Worm (Caenorhabditis elegans): ENCODE results near the gene K10B2.4.

Gene K10B2.4

DNA sequence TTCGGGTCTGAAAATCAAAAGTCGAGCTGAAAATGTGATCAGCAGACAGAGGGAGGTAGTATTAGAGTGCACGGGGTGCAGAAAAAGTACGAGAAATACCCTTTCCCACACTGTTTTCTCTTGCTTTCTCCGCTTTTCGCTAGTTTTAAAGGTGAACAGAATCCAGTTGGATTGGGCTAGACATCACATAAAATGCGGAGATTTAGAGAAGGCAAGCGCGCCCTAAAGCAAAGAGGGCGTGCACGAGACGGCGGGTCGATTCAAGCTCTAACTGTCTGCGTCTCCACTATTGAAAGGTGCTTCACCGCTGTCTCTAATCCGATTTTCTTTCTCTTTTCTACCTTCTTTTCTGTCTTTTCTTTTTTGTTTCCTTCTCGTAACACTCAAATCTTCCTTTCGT, 9.4 kb upstream of the K10B2.4 start:
- TF ChIP-seq mls-2 (tag; optimal IDR thresholded peaks at IDR 0.05) (no peak), tbx-8 (GFP tag; optimal IDR thresholded peaks at IDR 0.05) (no peak), lin-13 (tag; optimal IDR thresholded peaks at IDR 0.05) (peak; percentile 15), nhr-28 (tag; optimal IDR thresholded peaks at IDR 0.05) (no peak), bed-3 (GFP tag; optimal IDR thresholded peaks at IDR 0.05) (no peak), mep-1 (tag; optimal IDR thresholded peaks at IDR 0.05) (peak; percentile 75), unc-39 (tag; optimal IDR thresholded peaks at IDR 0.05) (no peak), nhr-12 (tag; optimal IDR thresholded peaks at IDR 0.05) (no peak), lin-32 (GFP tag; optimal IDR thresholded peaks at IDR 0.05) (no peak), nhr-2 (tag; optimal IDR thresholded peaks at IDR 0.05) (peak; percentile 31), hlh-1 (tag; optimal IDR thresholded peaks at IDR 0.05) (peak; percentile 60), elt-1 (tag; optimal IDR thresholded peaks at IDR 0.05; ENCODE audit: borderline replicate concordance, insufficient read depth) (no peak), unc-120 (tag; optimal IDR thresholded peaks at IDR 0.05; ENCODE audit: poor library complexity, severe bottlenecking) (peak; percentile 36), mab-5 (tag; optimal IDR thresholded peaks at IDR 0.05) (no peak), flh-1 (GFP tag; optimal IDR thresholded peaks at IDR 0.05) (no peak), snpc-4 (tag; optimal IDR thresholded peaks at IDR 0.05) (no peak), ceh-83 (GFP tag; optimal IDR thresholded peaks at IDR 0.05) (no peak), ztf-11 (tag; optimal IDR thresholded peaks at IDR 0.05) (no peak), cnd-1 (tag; optimal IDR thresholded peaks at IDR 0.05) (no peak), nhr-237 (tag; optimal IDR thresholded peaks at IDR 0.05) (peak; percentile 62), elt-3 (tag; optimal IDR thresholded peaks at IDR 0.05) (no peak), sem-2 (GFP tag; optimal IDR thresholded peaks at IDR 0.05) (no peak), sptf-1 (tag; optimal IDR thresholded peaks at IDR 0.05) (peak; percentile 50), zip-8 (tag; optimal IDR thresholded peaks at IDR 0.05) (no peak), nhr-76 (tag; optimal IDR thresholded peaks at IDR 0.05) (no peak), unc-62 (GFP tag; optimal IDR thresholded peaks at IDR 0.05) (peak; percentile 46), M03D4.4 (tag; optimal IDR thresholded peaks at IDR 0.05) (no peak), ham-2 (GFP tag; optimal IDR thresholded peaks at IDR 0.05) (peak; percentile 88), ceh-39 (tag; optimal IDR thresholded peaks at IDR 0.05) (peak; percentile 71), ces-1 (GFP tag; optimal IDR thresholded peaks at IDR 0.05) (peak; percentile 95), ceh-43 (GFP tag; optimal IDR thresholded peaks at IDR 0.05) (no peak), lsy-2 (tag; optimal IDR thresholded peaks at IDR 0.05) (peak; percentile 65), drap-1 (GFP tag; optimal IDR thresholded peaks at IDR 0.05) (peak; percentile 48), pha-4 (tag; optimal IDR thresholded peaks at IDR 0.05) (peak; percentile 66), blmp-1 (tag; optimal IDR thresholded peaks at IDR 0.05) (peak; percentile 74)

DNA sequence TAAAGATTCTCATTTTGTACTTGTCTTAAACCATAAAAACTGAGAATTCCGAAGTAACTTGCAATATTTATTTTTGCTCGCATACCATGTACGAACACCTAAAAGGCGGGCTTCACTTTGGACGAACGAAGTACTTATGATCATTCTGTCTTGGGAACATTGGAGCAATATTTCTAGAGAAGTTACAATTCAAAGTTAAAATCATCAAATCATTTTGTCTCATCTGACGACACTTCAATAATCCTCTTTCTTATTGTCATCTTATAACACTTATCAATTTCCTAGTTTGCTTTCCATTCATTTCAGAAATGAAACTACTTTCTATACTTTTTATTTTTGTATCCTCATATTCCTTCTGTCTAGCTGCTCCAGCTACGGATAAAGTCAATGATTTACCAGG, 5.9 kb upstream of the K10B2.4 start, which contains the start of gene ctsa-4.1:
Gene ctsa-4.1, plus strand, starts transcription at position 301 of the 400 bp plus-strand sequence.
- no peak for TF ChIP-seq pha-4 (tag; optimal IDR thresholded peaks at IDR 0.05)
- no peak for TF ChIP-seq mep-1 (tag; optimal IDR thresholded peaks at IDR 0.05)
- TF ChIP-seq nhr-28 (tag; optimal IDR thresholded peaks at IDR 0.05): no peak
- no peak for TF ChIP-seq ceh-83 (GFP tag; optimal IDR thresholded peaks at IDR 0.05)
- no peak for TF ChIP-seq nhr-12 (tag; optimal IDR thresholded peaks at IDR 0.05)
- no peak for TF ChIP-seq nhr-76 (tag; optimal IDR thresholded peaks at IDR 0.05)
- no peak for TF ChIP-seq ces-1 (GFP tag; optimal IDR thresholded peaks at IDR 0.05)
- no peak for TF ChIP-seq zip-8 (tag; optimal IDR thresholded peaks at IDR 0.05)
- no peak for TF ChIP-seq elt-3 (tag; optimal IDR thresholded peaks at IDR 0.05)
- TF ChIP-seq tbx-8 (GFP tag; optimal IDR thresholded peaks at IDR 0.05): no peak
- TF ChIP-seq lin-13 (tag; optimal IDR thresholded peaks at IDR 0.05): no peak

- TF ChIP-seq mls-2 (tag; optimal IDR thresholded peaks at IDR 0.05): no peak
These were observed 4.6 kb upstream of the K10B2.4 start, which contains the start of the genes ani-2 and clec-88 for ce11 chrII:6365237-6365815. TSS of gene ani-2 (minus strand) at chrII:6365367. TSS of gene clec-88 (plus strand) at chrII:6365722.

- no peak for TF ChIP-seq lin-32 (GFP tag; optimal IDR thresholded peaks at IDR 0.05)
- no peak for TF ChIP-seq unc-39 (tag; optimal IDR thresholded peaks at IDR 0.05)
- TF ChIP-seq zip-8 (tag; optimal IDR thresholded peaks at IDR 0.05): no peak
- no peak for TF ChIP-seq unc-62 (GFP tag; optimal IDR thresholded peaks at IDR 0.05)
- TF ChIP-seq sem-2 (GFP tag; optimal IDR thresholded peaks at IDR 0.05): no peak
- TF ChIP-seq drap-1 (GFP tag; optimal IDR thresholded peaks at IDR 0.05): no peak
- no peak for TF ChIP-seq elt-3 (tag; optimal IDR thresholded peaks at IDR 0.05)
- TF ChIP-seq lsy-2 (tag; optimal IDR thresholded peaks at IDR 0.05): no peak
- TF ChIP-seq ham-2 (GFP tag; optimal IDR thresholded peaks at IDR 0.05): no peak
- TF ChIP-seq mls-2 (tag; optimal IDR thresholded peaks at IDR 0.05): no peak
- no peak for TF ChIP-seq nhr-2 (tag; optimal IDR thresholded peaks at IDR 0.05)
- TF ChIP-seq unc-120 (tag; optimal IDR thresholded peaks at IDR 0.05; ENCODE audit: poor library complexity, severe bottlenecking): no peak
- TF ChIP-seq mep-1 (tag; optimal IDR thresholded peaks at IDR 0.05): no peak
These were observed 1.9 kb downstream of the K10B2.4 start, which contains the start of gene C32D5.12 for ce11 chrII:6358905-6359304. TSS of gene C32D5.12 (minus strand) at chrII:6359005.
